Fruit fly (Drosophila melanogaster): ENCODE results near the gene CG5004.

The CG5004 gene

dm6 chrX:17176542-17176941 lies 69.2 kb downstream of the CG5004 start (continued):
- TF ChIP-seq CG11456 (GFP tag; IDR thresholded peaks at IDR 0.05) = 0 out of 3 replicates have a peak, but pooled peaks have one; percentile 14
- no peak for TF ChIP-seq lola (GFP tag; optimal IDR thresholded peaks at IDR 0.05)
- TF ChIP-seq schlank (tag; optimal IDR thresholded peaks at IDR 0.05) = no peak
- TF ChIP-seq Ets65A (GFP tag) = peak; percentile 68
- TF ChIP-seq pita (GFP tag; optimal IDR thresholded peaks at IDR 0.05) = no peak
- 0 out of 3 replicates have a peak, but pooled peaks have one; percentile 38 for TF ChIP-seq H15 (GFP tag; IDR thresholded peaks at IDR 0.05)
- no peak for TF ChIP-seq tll (GFP tag; optimal IDR thresholded peaks at IDR 0.05)
- peak; percentile 32 for TF ChIP-seq CG12769 (tag; optimal IDR thresholded peaks at IDR 0.05)
- no peak for TF ChIP-seq BtbVII (GFP tag; optimal IDR thresholded peaks at IDR 0.05)
- no peak for TF ChIP-seq CG6765 (GFP tag; optimal IDR thresholded peaks at IDR 0.05)
- TF ChIP-seq unc-4 (GFP tag; IDR thresholded peaks at IDR 0.05; ENCODE audit: partially characterized antibody) = no peak
- no peak for TF ChIP-seq CG8478 (optimal IDR thresholded peaks at IDR 0.05)
- peak; percentile 38 for TF ChIP-seq CG12391 (tag; optimal IDR thresholded peaks at IDR 0.05)
- TF ChIP-seq CG32767 (GFP tag; IDR thresholded peaks at IDR 0.05) = no peak
- TF ChIP-seq CG3995 (GFP tag; optimal IDR thresholded peaks at IDR 0.05) = no peak
- peak; percentile 37; the same call in 1 of the 2 replicates for TF ChIP-seq CG6272 (GFP tag; IDR thresholded peaks at IDR 0.05)
- TF ChIP-seq CG3163 (GFP tag; optimal IDR thresholded peaks at IDR 0.05) = no peak
- TF ChIP-seq CG1832 (GFP tag; optimal IDR thresholded peaks at IDR 0.05) = no peak
- TF ChIP-seq Max (GFP tag; optimal IDR thresholded peaks at IDR 0.05) = no peak
- TF ChIP-seq Xbp1 (GFP tag; optimal IDR thresholded peaks at IDR 0.05) = peak; percentile 54
- TF ChIP-seq CG16815 (GFP tag; optimal IDR thresholded peaks at IDR 0.05) = no peak
- TF ChIP-seq nom (GFP tag; optimal IDR thresholded peaks at IDR 0.05) = no peak
- TF ChIP-seq CG16779 (GFP tag; IDR thresholded peaks at IDR 0.05) = no peak
- no peak for TF ChIP-seq CG11398 (GFP tag; optimal IDR thresholded peaks at IDR 0.05)
- TF ChIP-seq CHES-1-like (GFP tag; optimal IDR thresholded peaks at IDR 0.05) = no peak
- TF ChIP-seq CG13894 (tag; optimal IDR thresholded peaks at IDR 0.05) = peak; percentile 36
- TF ChIP-seq CG2889 (GFP tag; IDR thresholded peaks at IDR 0.05) = no peak
- no peak for TF ChIP-seq dmrt11E (tag; optimal IDR thresholded peaks at IDR 0.05)
- TF ChIP-seq lbe (GFP tag; optimal IDR thresholded peaks at IDR 0.05) = no peak
- TF ChIP-seq CG10431 (GFP tag; optimal IDR thresholded peaks at IDR 0.05) = no peak
- TF ChIP-seq CG4328 (GFP tag; optimal IDR thresholded peaks at IDR 0.05) = no peak
- TF ChIP-seq CG12942 (GFP tag; optimal IDR thresholded peaks at IDR 0.05) = peak; percentile 5
- TF ChIP-seq CG17328 (GFP tag; IDR thresholded peaks at IDR 0.05) = peak; percentile 56
- peak; percentile 11 for TF ChIP-seq gcm2 (GFP tag; optimal IDR thresholded peaks at IDR 0.05)
- no peak for TF ChIP-seq ftz-f1 (GFP tag; optimal IDR thresholded peaks at IDR 0.05)
- peak; percentile 3 for TF ChIP-seq nerfin-1 (tag; optimal IDR thresholded peaks at IDR 0.05)
- TF ChIP-seq CG34422 (GFP tag; IDR thresholded peaks at IDR 0.05) = peak; percentile 62; the same call in 1 of the 3 replicates
- TF ChIP-seq Asciz (GFP tag; optimal IDR thresholded peaks at IDR 0.05) = peak; percentile 47
- TF ChIP-seq CG7556 (GFP tag; optimal IDR thresholded peaks at IDR 0.05) = peak; percentile 46
- no peak for TF ChIP-seq CG4617 (GFP tag; optimal IDR thresholded peaks at IDR 0.05; ENCODE audit: borderline replicate concordance)
- no peak for TF ChIP-seq chinmo (GFP tag; IDR thresholded peaks at IDR 0.05; ENCODE audit: partially characterized antibody)
- TF ChIP-seq trem (tag; optimal IDR thresholded peaks at IDR 0.05) = no peak
- TF ChIP-seq otp (GFP tag; IDR thresholded peaks at IDR 0.05) = peak; percentile 32; the same call in 1 of the 3 replicates
- TF ChIP-seq sug (tag; optimal IDR thresholded peaks at IDR 0.05) = peak; percentile 3
- no peak for TF ChIP-seq HLH4C (GFP tag; IDR thresholded peaks at IDR 0.05; ENCODE audit: partially characterized antibody)
- TF ChIP-seq CG7372 (GFP tag; IDR thresholded peaks at IDR 0.05) = peak; percentile 51; the same call in 1 of the 2 replicates
- peak; percentile 34 for TF ChIP-seq cwo (GFP tag; optimal IDR thresholded peaks at IDR 0.05)
- TF ChIP-seq CG5245 (GFP tag; optimal IDR thresholded peaks at IDR 0.05) = no peak
- peak; percentile 43 for TF ChIP-seq CG1233 (GFP tag; optimal IDR thresholded peaks at IDR 0.05)
- TF ChIP-seq CG10654 (GFP tag; optimal IDR thresholded peaks at IDR 0.05) = no peak

All from whole organism, embryonic.